Fruit fly (Drosophila melanogaster): ENCODE measurements around the gene Naa60.

Naa60 gene

DNA sequence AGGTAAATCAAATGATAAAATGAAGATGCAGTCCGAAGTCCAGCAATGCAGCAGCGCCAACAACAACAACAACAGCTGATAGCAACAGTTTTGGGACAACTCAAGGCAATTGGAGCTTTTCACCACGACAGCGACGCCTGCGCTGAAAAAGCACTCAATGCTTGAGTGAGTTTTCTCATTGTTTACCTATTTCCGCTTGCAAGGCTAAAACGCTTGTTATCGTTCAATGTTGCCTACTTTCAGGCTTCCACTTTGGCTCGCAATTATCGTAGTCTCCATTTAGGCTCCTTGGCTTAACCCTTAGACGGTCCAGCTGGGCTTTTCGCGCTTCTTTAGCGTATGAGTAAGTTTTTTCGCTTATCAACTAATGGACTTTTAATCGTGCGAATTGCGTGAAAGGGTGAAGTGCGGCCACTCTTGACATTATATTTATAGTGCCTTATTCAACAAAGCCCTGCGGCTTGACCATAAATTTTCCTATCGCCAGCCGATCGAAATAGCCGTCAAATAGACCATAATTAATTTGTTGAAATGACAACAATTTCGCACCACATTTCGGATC lies 35.4 kb downstream of the Naa60 start (continued):
- TF ChIP-seq unc-4 (GFP tag; IDR thresholded peaks at IDR 0.05; ENCODE audit: partially characterized antibody): no peak
- TF ChIP-seq Ets97D (GFP tag; optimal IDR thresholded peaks at IDR 0.05): peak; percentile 89
- no peak for TF ChIP-seq CG8359 (GFP tag; optimal IDR thresholded peaks at IDR 0.05; ENCODE audit: borderline replicate concordance)
- peak; percentile 15 for TF ChIP-seq Fer3 (tag; optimal IDR thresholded peaks at IDR 0.05)
- 0 out of 3 replicates have a peak, but pooled peaks have one; percentile 36 for TF ChIP-seq CG34224 (GFP tag; IDR thresholded peaks at IDR 0.05; ENCODE audit: partially characterized antibody)
- 0 out of 2 replicates have a peak, but pooled peaks have one; percentile 5 for TF ChIP-seq ara (GFP tag; IDR thresholded peaks at IDR 0.05)
- peak; percentile 20 for TF ChIP-seq Meics (GFP tag; optimal IDR thresholded peaks at IDR 0.05)
- peak; percentile 8 for TF ChIP-seq cwo (GFP tag; optimal IDR thresholded peaks at IDR 0.05)
- peak; percentile 4 for TF ChIP-seq CG17359 (tag; optimal IDR thresholded peaks at IDR 0.05)
- no peak for TF ChIP-seq Stat92E (GFP tag; optimal IDR thresholded peaks at IDR 0.05)
- peak; percentile 41 for TF ChIP-seq CG17568 (GFP tag; optimal IDR thresholded peaks at IDR 0.05)
- TF ChIP-seq Hmr (GFP tag; optimal IDR thresholded peaks at IDR 0.05): peak; percentile 39
- no peak for TF ChIP-seq wor (GFP tag; IDR thresholded peaks at IDR 0.05)
- TF ChIP-seq scrt (GFP tag; optimal IDR thresholded peaks at IDR 0.05): peak; percentile 82
- TF ChIP-seq btn (GFP tag; optimal IDR thresholded peaks at IDR 0.05): peak; percentile 12
- no peak for TF ChIP-seq dimm (GFP tag; IDR thresholded peaks at IDR 0.05)
- no peak for TF ChIP-seq CG2120 (GFP tag; optimal IDR thresholded peaks at IDR 0.05)
- no peak for TF ChIP-seq org-1 (GFP tag; optimal IDR thresholded peaks at IDR 0.05)
- TF ChIP-seq CG10462 (GFP tag; optimal IDR thresholded peaks at IDR 0.05): no peak
- no peak for TF ChIP-seq corto (GFP tag; optimal IDR thresholded peaks at IDR 0.05)
- peak; percentile 27 for TF ChIP-seq CG4707 (GFP tag; optimal IDR thresholded peaks at IDR 0.05)
- TF ChIP-seq lola (GFP tag; optimal IDR thresholded peaks at IDR 0.05): no peak
- no peak for TF ChIP-seq CG16779 (GFP tag; IDR thresholded peaks at IDR 0.05)
- 0 out of 2 replicates have a peak, but pooled peaks have one; percentile 8 for TF ChIP-seq CG11247 (GFP tag; IDR thresholded peaks at IDR 0.05)
- TF ChIP-seq row (GFP tag; IDR thresholded peaks at IDR 0.05): peak; percentile 43; the same call in 2 of the 3 replicates
- TF ChIP-seq CG34376 (GFP tag; optimal IDR thresholded peaks at IDR 0.05): peak; percentile 36
- 0 out of 2 replicates have a peak, but pooled peaks have one; percentile 21 for TF ChIP-seq CG32532 (GFP tag; IDR thresholded peaks at IDR 0.05)
- TF ChIP-seq CHES-1-like (GFP tag; optimal IDR thresholded peaks at IDR 0.05): peak; percentile 18
- TF ChIP-seq CG6765 (GFP tag; optimal IDR thresholded peaks at IDR 0.05): no peak
- TF ChIP-seq CG6813 (GFP tag; optimal IDR thresholded peaks at IDR 0.05): peak; percentile 46
- TF ChIP-seq dati (GFP tag; IDR thresholded peaks at IDR 0.05): no peak
- peak; percentile 39; the same call in 1 of the 2 replicates for TF ChIP-seq Awh (GFP tag; IDR thresholded peaks at IDR 0.05)
- TF ChIP-seq CG3163 (GFP tag; optimal IDR thresholded peaks at IDR 0.05): peak; percentile 64
- TF ChIP-seq Bgb (GFP tag; IDR thresholded peaks at IDR 0.05; ENCODE audit: partially characterized antibody): peak; percentile 56; the same call in 1 of the 2 replicates
- peak; percentile 29 for TF ChIP-seq nau (GFP tag; optimal IDR thresholded peaks at IDR 0.05)
- TF ChIP-seq Deaf1 (tag; optimal IDR thresholded peaks at IDR 0.05): no peak
- no peak for TF ChIP-seq ewg (GFP tag; optimal IDR thresholded peaks at IDR 0.05)
- peak; percentile 21; the same call in 1 of the 2 replicates for TF ChIP-seq onecut (GFP tag; IDR thresholded peaks at IDR 0.05)
- peak; percentile 45 for TF ChIP-seq Rfx (GFP tag; IDR thresholded peaks at IDR 0.05)
- no peak for TF ChIP-seq hkb (optimal IDR thresholded peaks at IDR 0.05)
- TF ChIP-seq hkb (GFP tag; IDR thresholded peaks at IDR 0.05): peak; percentile 24; the same call in 1 of the 2 replicates
- no peak for TF ChIP-seq CG2678 (tag; optimal IDR thresholded peaks at IDR 0.05)
- no peak for TF ChIP-seq fd96Cb (tag; optimal IDR thresholded peaks at IDR 0.05)
- no peak for TF ChIP-seq tgo (GFP tag; IDR thresholded peaks at IDR 0.05)
- peak; percentile 96 for TF ChIP-seq ftz-f1 (GFP tag; optimal IDR thresholded peaks at IDR 0.05)
- TF ChIP-seq CG12391 (tag; optimal IDR thresholded peaks at IDR 0.05): peak; percentile 7
- 0 out of 3 replicates have a peak, but pooled peaks have one; percentile 33 for TF ChIP-seq knrl (GFP tag; IDR thresholded peaks at IDR 0.05; ENCODE audit: partially characterized antibody)
- peak in 1 of 2 experiments; percentile 18 for TF ChIP-seq Hr51 (GFP tag; optimal IDR thresholded peaks at IDR 0.05)
